Worm (Caenorhabditis elegans) whole organism, L2 larva: ENCODE data around the gene T05C7.9.

Source experiments
- aly-2 ChIP-seq: fragments of 150-350 bp; optimal IDR thresholded peaks from 2 replicates; lab custom pipeline; 2014; ENCODE audit warnings: missing biosample characterization, missing genetic modification characterization
- ama-1 ChIP-seq: fragments of 150-350 bp; optimal IDR thresholded peaks from 2 replicates; lab custom pipeline; 2018; ENCODE audit warnings: inconsistent platforms
- crh-2 ChIP-seq: sonication (generic microtip); optimal IDR thresholded peaks from 2 replicates; lab custom pipeline; 2017; ENCODE audit warnings: missing biosample characterization, missing genetic modification characterization
- dmd-4 ChIP-seq: sonication (generic microtip); optimal IDR thresholded peaks from 2 replicates; lab custom pipeline; 2017; ENCODE audit warnings: missing biosample characterization, missing genetic modification characterization
- egl-27 ChIP-seq: sonication (generic microtip); optimal IDR thresholded peaks from 3 replicates; lab custom pipeline; 2017; ENCODE audit warnings: missing biosample characterization, missing genetic modification reagents, missing genetic modification characterization
- lin-11 ChIP-seq: fragments of 150-350 bp; sonication (generic microtip); optimal IDR thresholded peaks from 2 replicates; lab custom pipeline; 2014; ENCODE audit warnings: missing biosample characterization, missing genetic modification characterization, inconsistent platforms, mixed read lengths
- lin-39 ChIP-seq: fragments of 150-350 bp; optimal IDR thresholded peaks from 2 replicates; lab custom pipeline; 2014; ENCODE audit warnings: missing biosample characterization, missing genetic modification reagents, missing genetic modification characterization
- mab-5 ChIP-seq: fragments of 150-350 bp; optimal IDR thresholded peaks from 2 replicates; lab custom pipeline; 2014; ENCODE audit warnings: missing biosample characterization, missing genetic modification characterization
- nhr-129 ChIP-seq: fragments of 150-350 bp; optimal IDR thresholded peaks from 2 replicates; lab custom pipeline; 2014; ENCODE audit warnings: missing biosample characterization, missing genetic modification characterization
- nhr-237 ChIP-seq: fragments of 150-350 bp; optimal IDR thresholded peaks from 2 replicates; lab custom pipeline; 2014; ENCODE audit warnings: missing biosample characterization, missing genetic modification characterization
- unc-55 ChIP-seq: fragments of 150-350 bp; sonication (generic microtip); optimal IDR thresholded peaks from 3 replicates; lab custom pipeline; 2014; ENCODE audit warnings: missing biosample characterization, missing genetic modification reagents, missing genetic modification characterization
- unc-62 ChIP-seq: fragments of 150-350 bp; optimal IDR thresholded peaks from 2 replicates; lab custom pipeline; 2014; ENCODE audit warnings: missing biosample characterization, missing genetic modification reagents, missing genetic modification characterization

- TF ChIP-seq dmd-4 (tag; lab: Kevin White, UChicago), result no peak
- TF ChIP-seq nhr-129, result peak; percentile 32
- TF ChIP-seq crh-2 (tag; lab: Kevin White, UChicago), result no peak
- no peak for TF ChIP-seq mab-5 (tag; lab: Kevin White, UChicago)
- no peak for TF ChIP-seq lin-39
- no peak for TF ChIP-seq egl-27 (tag; lab: Kevin White, UChicago)
- no peak for TF ChIP-seq unc-55 (GFP tag; lab: Kevin White, UChicago)
- no peak for TF ChIP-seq lin-11
- no peak for TF ChIP-seq aly-2 (tag; lab: Kevin White, UChicago)
- TF ChIP-seq unc-62 (GFP tag; lab: Kevin White, UChicago), result no peak
- no peak for TF ChIP-seq nhr-237
- no peak for TF ChIP-seq ama-1
Measured at ce11 chrIV:79205-79604, at the start of gene T05C7.9.
